Fruit fly (Drosophila melanogaster) whole organism, embryonic: ENCODE measurements around the gene dgt6.

Source experiments
- Ada2b ChIP-seq: fragments of 200-800 bp; sonication (Bioruptor generic); IDR thresholded peaks from 2 replicates; pipeline ENCODE4 v1.3.6; 2022; ENCODE audit warnings: missing biosample characterization, missing genetic modification characterization
- Asciz ChIP-seq: fragments of 200-800 bp; sonication (Bioruptor generic); optimal IDR thresholded peaks from 2 replicates; lab custom pipeline; 2017; ENCODE audit warnings: missing biosample characterization, mild to moderate bottlenecking, missing genetic modification characterization, missing genetic modification reagents
- Bgb ChIP-seq: fragments of 200-800 bp; sonication (Bioruptor generic); IDR thresholded peaks from 2 replicates; pipeline ENCODE4 v1.3.6; 2022; ENCODE audit warnings: missing biosample characterization, missing genetic modification characterization; ENCODE audit not compliant: partially characterized antibody
- CG11695 ChIP-seq: fragments of 200-800 bp; sonication (Bioruptor generic); IDR thresholded peaks from 3 replicates; pipeline ENCODE4 v1.3.6; 2022; ENCODE audit warnings: missing biosample characterization, missing genetic modification characterization
- CG12769 ChIP-seq: fragments of 200-800 bp; sonication (Bioruptor generic); optimal IDR thresholded peaks from 2 replicates; lab custom pipeline; 2019; ENCODE audit warnings: missing biosample characterization, mild to moderate bottlenecking, missing genetic modification characterization, moderate library complexity
- CG1603 ChIP-seq: fragments of 200-800 bp; sonication (Bioruptor generic); optimal IDR thresholded peaks from 2 replicates; lab custom pipeline; 2019; ENCODE audit warnings: missing biosample characterization, mild to moderate bottlenecking, missing genetic modification characterization, moderate library complexity
- CG17385 ChIP-seq: fragments of 200-800 bp; sonication (Bioruptor generic); optimal IDR thresholded peaks from 3 replicates; lab custom pipeline; 2018; ENCODE audit warnings: missing biosample characterization, mild to moderate bottlenecking, missing genetic modification characterization
- CG17802 ChIP-seq: fragments of 200-800 bp; sonication (Bioruptor generic); optimal IDR thresholded peaks from 2 replicates; lab custom pipeline; 2018; ENCODE audit warnings: missing biosample characterization, mild to moderate bottlenecking, missing genetic modification characterization, moderate library complexity
- CG17829 ChIP-seq: fragments of 200-800 bp; optimal IDR thresholded peaks from 2 replicates; lab custom pipeline; 2019; ENCODE audit warnings: missing biosample characterization, mild to moderate bottlenecking, missing genetic modification characterization, moderate library complexity
- CG2875 ChIP-seq: fragments of 200-800 bp; sonication (Bioruptor generic); optimal IDR thresholded peaks from 2 replicates; lab custom pipeline; 2017; ENCODE audit warnings: missing biosample characterization, mild to moderate bottlenecking, missing genetic modification characterization, missing genetic modification reagents
- CG32767 ChIP-seq: fragments of 200-800 bp; sonication (Bioruptor generic); IDR thresholded peaks from 2 replicates; pipeline ENCODE4 v1.3.6; 2022; ENCODE audit warnings: missing biosample characterization, missing genetic modification characterization
- CG34376 ChIP-seq: fragments of 200-800 bp; sonication (Bioruptor generic); optimal IDR thresholded peaks from 2 replicates; lab custom pipeline; 2018; ENCODE audit warnings: missing biosample characterization, mild to moderate bottlenecking, missing genetic modification characterization
- CG34422 ChIP-seq: fragments of 200-800 bp; sonication (Bioruptor generic); IDR thresholded peaks from 3 replicates; pipeline ENCODE4 v1.3.6; 2022; ENCODE audit warnings: missing biosample characterization, missing genetic modification characterization
- CG4424 ChIP-seq: fragments of 200-800 bp; sonication (Bioruptor generic); optimal IDR thresholded peaks from 3 replicates; lab custom pipeline; 2016; ENCODE audit warnings: missing biosample characterization, missing genetic modification characterization
- CG4730 ChIP-seq: fragments of 200-800 bp; sonication (Bioruptor generic); IDR thresholded peaks from 2 replicates; pipeline ENCODE4 v1.3.6; 2022; ENCODE audit warnings: missing biosample characterization, missing genetic modification characterization
- CG6254 ChIP-seq: fragments of 200-800 bp; sonication (Bioruptor generic); optimal IDR thresholded peaks from 3 replicates; lab custom pipeline; 2017; ENCODE audit warnings: mild to moderate bottlenecking, missing biosample characterization, missing genetic modification reagents, missing genetic modification characterization
- CG6272 ChIP-seq: fragments of 200-800 bp; sonication (Bioruptor generic); IDR thresholded peaks from 2 replicates; pipeline ENCODE4 v1.3.6; 2022; ENCODE audit warnings: missing biosample characterization, missing genetic modification characterization
- CG7372 ChIP-seq: fragments of 200-800 bp; sonication (Bioruptor generic); IDR thresholded peaks from 2 replicates; pipeline ENCODE4 v1.3.6; 2022; ENCODE audit warnings: missing biosample characterization, missing genetic modification characterization
- CG7963 ChIP-seq: fragments of 200-800 bp; sonication (Bioruptor generic); IDR thresholded peaks from 3 replicates; pipeline ENCODE4 v1.3.6; 2022; ENCODE audit warnings: missing biosample characterization, missing genetic modification characterization; ENCODE audit not compliant: partially characterized antibody
- CG9727 ChIP-seq: fragments of 200-800 bp; sonication (Bioruptor generic); optimal IDR thresholded peaks from 3 replicates; lab custom pipeline; 2017; ENCODE audit warnings: missing biosample characterization, mild to moderate bottlenecking, missing genetic modification characterization
- CG9797 ChIP-seq: fragments of 200-800 bp; sonication (Bioruptor generic); optimal IDR thresholded peaks from 3 replicates; lab custom pipeline; 2018; ENCODE audit warnings: missing biosample characterization, mild to moderate bottlenecking, missing genetic modification characterization
- D19B ChIP-seq: fragments of 200-800 bp; sonication (Bioruptor generic); optimal IDR thresholded peaks from 2 replicates; lab custom pipeline; 2017; ENCODE audit warnings: missing biosample characterization, mild to moderate bottlenecking, missing genetic modification characterization
- Dad ChIP-seq: fragments of 200-800 bp; sonication (Bioruptor generic); optimal IDR thresholded peaks from 3 replicates; lab custom pipeline; 2016; ENCODE audit warnings: missing biosample characterization, missing genetic modification characterization
- Fer2 ChIP-seq: fragments of 200-800 bp; sonication (Bioruptor generic); optimal IDR thresholded peaks from 2 replicates; lab custom pipeline; 2018; ENCODE audit warnings: missing biosample characterization, mild to moderate bottlenecking, missing genetic modification characterization, moderate library complexity
- H2.0 ChIP-seq: fragments of 200-800 bp; sonication (Bioruptor generic); IDR thresholded peaks from 2 replicates; pipeline ENCODE4 v1.3.6; 2022; ENCODE audit warnings: missing biosample characterization, missing genetic modification characterization
- Hsf ChIP-seq: fragments of 200-800 bp; sonication (Bioruptor generic); optimal IDR thresholded peaks from 3 replicates; lab custom pipeline; 2016; ENCODE audit warnings: missing biosample characterization, missing genetic modification characterization
- MTF-1 ChIP-seq: fragments of 200-800 bp; sonication (Bioruptor generic); optimal IDR thresholded peaks from 2 replicates; lab custom pipeline; 2018; ENCODE audit warnings: missing biosample characterization, mild to moderate bottlenecking, missing genetic modification characterization, borderline replicate concordance
- Med ChIP-seq: fragments of 200-800 bp; sonication (Bioruptor generic); peaks from one replicate; lab custom pipeline; 2016; ENCODE audit warnings: missing biosample characterization, missing genetic modification characterization, mild to moderate bottlenecking, inconsistent platforms, moderate library complexity
- Ssrp ChIP-seq: fragments of 200-800 bp; sonication (Bioruptor generic); optimal IDR thresholded peaks from 2 replicates; lab custom pipeline; 2018; ENCODE audit warnings: missing biosample characterization, mild to moderate bottlenecking, missing genetic modification characterization, moderate library complexity
- Xbp1 ChIP-seq: fragments of 200-800 bp; sonication (Bioruptor generic); optimal IDR thresholded peaks from 3 replicates; lab custom pipeline; 2016; ENCODE audit warnings: missing biosample characterization, mild to moderate bottlenecking, missing genetic modification characterization
- ap ChIP-seq: fragments of 200-800 bp; sonication (Bioruptor generic); IDR thresholded peaks from 2 replicates; pipeline ENCODE4 v1.3.6; 2022; ENCODE audit warnings: missing biosample characterization, missing genetic modification characterization
- ara ChIP-seq: fragments of 200-800 bp; sonication (Bioruptor generic); IDR thresholded peaks from 2 replicates; pipeline ENCODE4 v1.3.6; 2022; ENCODE audit warnings: missing biosample characterization, missing genetic modification characterization
- bigmax ChIP-seq: fragments of 200-800 bp; sonication (Bioruptor generic); optimal IDR thresholded peaks from 2 replicates; lab custom pipeline; 2018; ENCODE audit warnings: missing biosample characterization, mild to moderate bottlenecking, missing genetic modification characterization
- chif ChIP-seq, 2 experiments: fragments of 200-800 bp; sonication (Bioruptor generic); optimal IDR thresholded peaks; 3 replicates each; lab custom pipeline; 2016; ENCODE audit warnings: missing biosample characterization in 2 of 2, missing genetic modification characterization in 2 of 2
- crol ChIP-seq: fragments of 200-800 bp; sonication (Bioruptor generic); IDR thresholded peaks from 2 replicates; pipeline ENCODE4 v1.3.6; 2022; ENCODE audit warnings: missing biosample characterization, missing genetic modification characterization
- cwo ChIP-seq: fragments of 200-800 bp; sonication (Bioruptor generic); optimal IDR thresholded peaks from 3 replicates; lab custom pipeline; 2017; ENCODE audit warnings: missing biosample characterization, missing genetic modification characterization, mild to moderate bottlenecking, moderate library complexity, missing genetic modification reagents
- dimm ChIP-seq: fragments of 200-800 bp; sonication (Bioruptor generic); IDR thresholded peaks from 2 replicates; pipeline ENCODE4 v1.3.6; 2022; ENCODE audit warnings: missing biosample characterization, missing genetic modification characterization
- fru ChIP-seq: fragments of >200 bp; optimal IDR thresholded peaks from 2 replicates; lab custom pipeline; 2017
- grau ChIP-seq: fragments of 200-800 bp; optimal IDR thresholded peaks from 3 replicates; lab custom pipeline; 2019; ENCODE audit warnings: missing biosample characterization, mild to moderate bottlenecking, missing genetic modification characterization, moderate library complexity
- kay ChIP-seq: fragments of 200-800 bp; sonication (Bioruptor generic); optimal IDR thresholded peaks from 2 replicates; lab custom pipeline; 2016; ENCODE audit warnings: missing biosample characterization, missing genetic modification characterization
- nom ChIP-seq: fragments of 200-800 bp; sonication (Bioruptor generic); optimal IDR thresholded peaks from 2 replicates; lab custom pipeline; 2017; ENCODE audit warnings: missing biosample characterization, missing genetic modification characterization, mild to moderate bottlenecking, moderate library complexity, missing genetic modification reagents
- org-1 ChIP-seq: fragments of 200-800 bp; sonication (Bioruptor generic); optimal IDR thresholded peaks from 2 replicates; lab custom pipeline; 2017; ENCODE audit warnings: missing biosample characterization, missing genetic modification characterization
- p53 ChIP-seq: fragments of 200-800 bp; sonication (Bioruptor generic); optimal IDR thresholded peaks from 2 replicates; lab custom pipeline; 2016; ENCODE audit warnings: missing biosample characterization, missing genetic modification characterization
- phol ChIP-seq: fragments of 200-800 bp; sonication (Bioruptor generic); optimal IDR thresholded peaks from 3 replicates; lab custom pipeline; 2018; ENCODE audit warnings: missing biosample characterization, mild to moderate bottlenecking, missing genetic modification characterization, moderate library complexity
- prd ChIP-seq, 3 experiments: fragments of >200 bp in 2 of 3; fragments of 200-800 bp in 1 of 3; sonication (Bioruptor generic) in 1 of 3; optimal IDR thresholded peaks in 2 of 3; IDR thresholded peaks in 1 of 3; 2 replicates in 2 of 3; 3 replicates in 1 of 3; pipeline versions ENCODE4 v1.3.6 to Lab custom; 2017 to 2022; ENCODE audit warnings: missing biosample characterization in 1 of 3, missing genetic modification characterization in 1 of 3
- ro ChIP-seq: fragments of 200-800 bp; sonication (Bioruptor generic); IDR thresholded peaks from 2 replicates; pipeline ENCODE4 v1.3.6; 2022; ENCODE audit warnings: missing biosample characterization, missing genetic modification characterization
- sc ChIP-seq, 3 experiments: fragments of >200 bp in 2 of 3; fragments of 200-800 bp in 1 of 3; sonication (Bioruptor generic) in 1 of 3; optimal IDR thresholded peaks; 2 replicates in 2 of 3; 3 replicates in 1 of 3; lab custom pipeline; 2017; ENCODE audit warnings: mild to moderate bottlenecking in 1 of 3, missing biosample characterization in 1 of 3, missing genetic modification characterization in 1 of 3, missing genetic modification reagents in 1 of 3
- sens ChIP-seq: fragments of 200-800 bp; sonication (Bioruptor generic); peaks from one replicate; lab custom pipeline; 2016; ENCODE audit warnings: missing biosample characterization, missing genetic modification characterization
- slp2 ChIP-seq: fragments of 200-800 bp; sonication (Bioruptor generic); optimal IDR thresholded peaks from 2 replicates; lab custom pipeline; 2016; ENCODE audit warnings: missing biosample characterization, missing genetic modification characterization
- vfl ChIP-seq: fragments of 200-800 bp; sonication (Bioruptor generic); optimal IDR thresholded peaks from 2 replicates; lab custom pipeline; 2016; ENCODE audit warnings: missing biosample characterization, missing genetic modification characterization

Gene dgt6

dm6 chr3R:29124128-29124527, 6.6 kb downstream of the dgt6 start (continued):
- TF ChIP-seq CG17829 (peak; percentile 56), sc (optimal IDR thresholded peaks at IDR 0.05; lab: Kevin White, UChicago) (no peak), sc (GFP tag; optimal IDR thresholded peaks at IDR 0.05; lab: Kevin White, UChicago) (peak; percentile 28), CG17385 (GFP tag; lab: Kevin White, UChicago) (peak; percentile 51), CG11695 (GFP tag; lab: Robert Waterston, UW) (peak; percentile 77), CG7963 (GFP tag; lab: Robert Waterston, UW) (no peak), Med (GFP tag; lab: Kevin White, UChicago) (peak; percentile 95), Hsf (GFP tag; lab: Kevin White, UChicago) (peak; percentile 65), CG9797 (GFP tag; lab: Kevin White, UChicago) (no peak), grau (peak; percentile 96), sens (GFP tag; lab: Kevin White, UChicago) (peak; percentile 92), CG32767 (GFP tag; lab: Robert Waterston, UW) (peak; percentile 56; the same call in 1 of the 2 replicates), prd (optimal IDR thresholded peaks at IDR 0.05; lab: Kevin White, UChicago) (no peak), prd (GFP tag; IDR thresholded peaks at IDR 0.05; lab: Robert Waterston, UW) (peak; percentile 90), CG7372 (peak; percentile 24; the same call in 1 of the 2 replicates), nom (GFP tag; lab: Kevin White, UChicago) (no peak), CG6272 (GFP tag; lab: Robert Waterston, UW) (peak; percentile 51), p53 (GFP tag; lab: Kevin White, UChicago) (no peak), CG17802 (tag; lab: Kevin White, UChicago) (peak; percentile 50), H2.0 (GFP tag; lab: Robert Waterston, UW) (peak; percentile 72; the same call in 1 of the 2 replicates), org-1 (GFP tag; lab: Kevin White, UChicago) (peak; percentile 45), CG12769 (tag; lab: Kevin White, UChicago) (peak; percentile 79), D19B (GFP tag; lab: Kevin White, UChicago) (peak; percentile 22), ro (no peak), MTF-1 (GFP tag; lab: Kevin White, UChicago) (no peak), phol (tag; lab: Kevin White, UChicago) (peak; percentile 70), CG2875 (peak; percentile 49), CG6254 (GFP tag; lab: Kevin White, UChicago) (peak; percentile 7), Bgb (GFP tag; lab: Robert Waterston, UW) (no peak), CG1603 (tag; lab: Kevin White, UChicago) (peak; percentile 86), dimm (GFP tag; lab: Robert Waterston, UW) (0 out of 2 replicates have a peak, but pooled peaks have one; percentile 28), bigmax (GFP tag; lab: Kevin White, UChicago) (no peak), slp2 (GFP tag; lab: Kevin White, UChicago) (peak; percentile 6), kay (GFP tag; lab: Kevin White, UChicago) (no peak), ap (GFP tag; lab: Robert Waterston, UW) (peak; percentile 33; the same call in 1 of the 2 replicates), crol (no peak), CG34376 (no peak), Ada2b (peak; percentile 58; the same call in 1 of the 2 replicates), ara (GFP tag; lab: Robert Waterston, UW) (peak; percentile 82), chif (GFP tag; optimal IDR thresholded peaks at IDR 0.05; lab: Kevin White, UChicago) (peak; percentile 19 to 63), Fer2 (no peak), CG34422 (GFP tag; lab: Robert Waterston, UW) (peak; percentile 85), Xbp1 (GFP tag; lab: Kevin White, UChicago) (peak; percentile 64), cwo (GFP tag; lab: Kevin White, UChicago) (no peak), Dad (GFP tag; lab: Kevin White, UChicago) (peak; percentile 18), CG4424 (GFP tag; lab: Kevin White, UChicago) (peak; percentile 65), Ssrp (tag; lab: Kevin White, UChicago) (peak; percentile 41), fru (lab: Kevin White, UChicago) (no peak), Asciz (GFP tag; lab: Kevin White, UChicago) (no peak), CG4730 (GFP tag; lab: Robert Waterston, UW) (peak; percentile 67), vfl (GFP tag; lab: Kevin White, UChicago) (no peak), CG9727 (GFP tag; lab: Kevin White, UChicago) (peak; percentile 45)
